Worm (Caenorhabditis elegans) whole organism, L2 larva: ENCODE data around the gene mrpl-48.
A peak's percentile ranks its signal among the peaks of the same experiment; 100 is the strongest.

ENCODE experiments used
- C34F6.9 ChIP-seq: fragments of 150-350 bp; optimal IDR thresholded peaks from 2 replicates; lab custom pipeline; 2014; ENCODE audit warnings: missing biosample characterization, missing genetic modification characterization
- F13H6.1 ChIP-seq: sonication (generic microtip); optimal IDR thresholded peaks from 2 replicates; lab custom pipeline; 2016; ENCODE audit warnings: missing genetic modification characterization, missing compliant biosample characterization
- R02D3.7 ChIP-seq: fragments of 150-350 bp; optimal IDR thresholded peaks from 2 replicates; lab custom pipeline; 2014; ENCODE audit warnings: missing biosample characterization, missing genetic modification characterization
- ZK546.5 ChIP-seq: sonication (generic microtip); optimal IDR thresholded peaks from 2 replicates; lab custom pipeline; 2017; ENCODE audit warnings: missing biosample characterization, missing genetic modification characterization
- alr-1 ChIP-seq: fragments of 150-350 bp; optimal IDR thresholded peaks from 2 replicates; lab custom pipeline; 2014; ENCODE audit warnings: missing biosample characterization, missing genetic modification characterization
- aly-2 ChIP-seq: fragments of 150-350 bp; optimal IDR thresholded peaks from 2 replicates; lab custom pipeline; 2014; ENCODE audit warnings: missing biosample characterization, missing genetic modification characterization
- ama-1 ChIP-seq: fragments of 150-350 bp; optimal IDR thresholded peaks from 2 replicates; lab custom pipeline; 2018; ENCODE audit warnings: inconsistent platforms
- blmp-1 ChIP-seq: sonication (generic microtip); optimal IDR thresholded peaks from 2 replicates; lab custom pipeline; 2017; ENCODE audit warnings: missing genetic modification characterization, mild to moderate bottlenecking, missing compliant biosample characterization, antibody characterized with exemption, moderate library complexity; ENCODE audit not compliant: insufficient read depth
- crh-2 ChIP-seq: sonication (generic microtip); optimal IDR thresholded peaks from 2 replicates; lab custom pipeline; 2017; ENCODE audit warnings: missing biosample characterization, missing genetic modification characterization
- dmd-4 ChIP-seq: sonication (generic microtip); optimal IDR thresholded peaks from 2 replicates; lab custom pipeline; 2017; ENCODE audit warnings: missing biosample characterization, missing genetic modification characterization
- egl-27 ChIP-seq: sonication (generic microtip); optimal IDR thresholded peaks from 3 replicates; lab custom pipeline; 2017; ENCODE audit warnings: missing biosample characterization, missing genetic modification reagents, missing genetic modification characterization
- fos-1 ChIP-seq: fragments of 150-350 bp; optimal IDR thresholded peaks from 2 replicates; lab custom pipeline; 2014; ENCODE audit warnings: missing biosample characterization, missing genetic modification characterization
- gmeb-1 ChIP-seq: fragments of 150-350 bp; optimal IDR thresholded peaks from 2 replicates; lab custom pipeline; 2014; ENCODE audit warnings: missing biosample characterization, missing genetic modification characterization
- lin-11 ChIP-seq: fragments of 150-350 bp; sonication (generic microtip); optimal IDR thresholded peaks from 2 replicates; lab custom pipeline; 2014; ENCODE audit warnings: missing biosample characterization, missing genetic modification characterization, inconsistent platforms, mixed read lengths
- lin-13 ChIP-seq: fragments of 150-350 bp; optimal IDR thresholded peaks from 2 replicates; lab custom pipeline; 2014; ENCODE audit warnings: missing biosample characterization, missing genetic modification reagents, missing genetic modification characterization
- lin-39 ChIP-seq: fragments of 150-350 bp; optimal IDR thresholded peaks from 2 replicates; lab custom pipeline; 2014; ENCODE audit warnings: missing biosample characterization, missing genetic modification reagents, missing genetic modification characterization
- lsy-2 ChIP-seq, 2 experiments: fragments of 150-350 bp in 1 of 2; sonication (generic microtip) in 1 of 2; optimal IDR thresholded peaks; 2 replicates each; lab custom pipeline; 2014 to 2017; ENCODE audit warnings: missing biosample characterization in 2 of 2, missing genetic modification characterization in 2 of 2
- mab-5 ChIP-seq: fragments of 150-350 bp; optimal IDR thresholded peaks from 2 replicates; lab custom pipeline; 2014; ENCODE audit warnings: missing biosample characterization, missing genetic modification characterization
- mdl-1 ChIP-seq, 2 experiments: fragments of 150-350 bp in 1 of 2; sonication (generic microtip) in 1 of 2; optimal IDR thresholded peaks; 2 replicates each; lab custom pipeline; 2017; ENCODE audit warnings: missing biosample characterization in 2 of 2, missing genetic modification characterization in 2 of 2
- nhr-11 ChIP-seq: fragments of 150-350 bp; optimal IDR thresholded peaks from 2 replicates; lab custom pipeline; 2014; ENCODE audit warnings: missing biosample characterization, missing genetic modification characterization
- nhr-12 ChIP-seq: fragments of 150-350 bp; optimal IDR thresholded peaks from 2 replicates; lab custom pipeline; 2014; ENCODE audit warnings: missing biosample characterization, missing genetic modification characterization
- nhr-129 ChIP-seq: fragments of 150-350 bp; optimal IDR thresholded peaks from 2 replicates; lab custom pipeline; 2014; ENCODE audit warnings: missing biosample characterization, missing genetic modification characterization
- nhr-21 ChIP-seq: fragments of 150-350 bp; optimal IDR thresholded peaks from 2 replicates; lab custom pipeline; 2014; ENCODE audit warnings: missing biosample characterization, missing genetic modification characterization
- nhr-23 ChIP-seq: fragments of 150-350 bp; optimal IDR thresholded peaks from 2 replicates; lab custom pipeline; 2014; ENCODE audit warnings: missing biosample characterization, missing genetic modification reagents, missing genetic modification characterization
- nhr-237 ChIP-seq: fragments of 150-350 bp; optimal IDR thresholded peaks from 2 replicates; lab custom pipeline; 2014; ENCODE audit warnings: missing biosample characterization, missing genetic modification characterization
- nhr-25 ChIP-seq: fragments of 150-350 bp; sonication (generic microtip); optimal IDR thresholded peaks from 3 replicates; lab custom pipeline; 2014; ENCODE audit warnings: missing biosample characterization, missing genetic modification characterization
- nhr-6 ChIP-seq: fragments of 150-350 bp; optimal IDR thresholded peaks from 2 replicates; lab custom pipeline; 2014; ENCODE audit warnings: missing biosample characterization, missing genetic modification characterization
- nhr-77 ChIP-seq: fragments of 150-350 bp; optimal IDR thresholded peaks from 2 replicates; lab custom pipeline; 2014; ENCODE audit warnings: missing biosample characterization, missing genetic modification characterization
- peb-1 ChIP-seq: fragments of 150-350 bp; optimal IDR thresholded peaks from 2 replicates; lab custom pipeline; 2014; ENCODE audit warnings: missing biosample characterization, missing genetic modification characterization
- sem-4 ChIP-seq: fragments of 150-350 bp; optimal IDR thresholded peaks from 2 replicates; lab custom pipeline; 2014; ENCODE audit warnings: missing biosample characterization, missing genetic modification reagents, missing genetic modification characterization
- sma-3 ChIP-seq: sonication (generic microtip); optimal IDR thresholded peaks from 2 replicates; lab custom pipeline; 2016; ENCODE audit warnings: missing genetic modification reagents, missing genetic modification characterization, missing compliant biosample characterization
- sma-9 ChIP-seq, 2 experiments: fragments of 150-350 bp in 1 of 2; sonication (generic microtip) in 1 of 2; optimal IDR thresholded peaks; 2 replicates each; lab custom pipeline; 2014 to 2016; ENCODE audit warnings: missing genetic modification characterization in 2 of 2, mild to moderate bottlenecking in 1 of 2, missing biosample characterization in 1 of 2, missing compliant biosample characterization in 1 of 2, missing genetic modification reagents in 1 of 2, moderate library complexity in 1 of 2
- snpc-4 ChIP-seq: fragments of 150-350 bp; optimal IDR thresholded peaks from 2 replicates; lab custom pipeline; 2014; ENCODE audit warnings: missing biosample characterization, missing genetic modification characterization
- unc-39 ChIP-seq: fragments of 150-350 bp; optimal IDR thresholded peaks from 2 replicates; lab custom pipeline; 2014; ENCODE audit warnings: missing biosample characterization, missing genetic modification characterization
- unc-55 ChIP-seq: fragments of 150-350 bp; sonication (generic microtip); optimal IDR thresholded peaks from 3 replicates; lab custom pipeline; 2014; ENCODE audit warnings: missing biosample characterization, missing genetic modification reagents, missing genetic modification characterization
- unc-62 ChIP-seq: fragments of 150-350 bp; optimal IDR thresholded peaks from 2 replicates; lab custom pipeline; 2014; ENCODE audit warnings: missing biosample characterization, missing genetic modification reagents, missing genetic modification characterization
- zag-1 ChIP-seq: fragments of 150-350 bp; optimal IDR thresholded peaks from 2 replicates; lab custom pipeline; 2014; ENCODE audit warnings: missing biosample characterization, missing genetic modification characterization
- ztf-1 ChIP-seq: fragments of 200-800 bp; sonication (Bioruptor generic); conservative IDR thresholded peaks from 2 replicates; pipeline ENCODE4 v1.3.6; 2022; ENCODE audit warnings: missing genetic modification characterization, missing compliant biosample characterization
- ztf-11 ChIP-seq: sonication (generic microtip); optimal IDR thresholded peaks from 2 replicates; lab custom pipeline; 2017; ENCODE audit warnings: missing biosample characterization, missing genetic modification characterization
- ztf-4 ChIP-seq: fragments of 150-350 bp; optimal IDR thresholded peaks from 2 replicates; lab custom pipeline; 2014; ENCODE audit warnings: missing biosample characterization, missing genetic modification characterization

Gene mrpl-48

DNA sequence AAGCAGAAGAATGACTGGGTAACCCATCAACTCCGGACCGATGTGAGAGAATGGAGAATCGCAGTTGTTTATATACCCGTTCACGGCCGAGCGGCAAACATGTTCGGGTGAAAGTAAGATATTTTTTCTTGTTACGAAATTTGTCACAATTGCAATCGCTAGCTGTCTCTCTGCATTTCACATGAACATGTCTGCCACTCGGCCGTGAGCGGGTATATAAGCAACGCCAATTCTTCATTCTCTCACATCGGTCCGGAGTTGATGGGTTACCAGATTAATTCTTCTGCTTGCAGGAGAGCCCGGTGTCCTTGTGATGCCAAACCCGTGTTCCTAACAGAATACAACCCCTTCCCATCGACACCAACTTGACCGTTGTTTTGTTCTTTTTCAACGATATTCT is 6.5 kb upstream of the mrpl-48 start:
- TF ChIP-seq lsy-2 (tag; optimal IDR thresholded peaks at IDR 0.05; lab: Kevin White, UChicago): peak in 1 of 2 experiments; percentile 24
- peak; percentile 95 for TF ChIP-seq snpc-4 (tag; lab: Kevin White, UChicago)
- no peak for TF ChIP-seq sma-9 (GFP tag; optimal IDR thresholded peaks at IDR 0.05; lab: Kevin White, UChicago)
- no peak for TF ChIP-seq sma-9 (tag; optimal IDR thresholded peaks at IDR 0.05; lab: Kevin White, UChicago)
- TF ChIP-seq nhr-21 (tag; lab: Kevin White, UChicago): peak; percentile 6
- peak; percentile 90 for TF ChIP-seq nhr-129 (tag; lab: Kevin White, UChicago)

DNA sequence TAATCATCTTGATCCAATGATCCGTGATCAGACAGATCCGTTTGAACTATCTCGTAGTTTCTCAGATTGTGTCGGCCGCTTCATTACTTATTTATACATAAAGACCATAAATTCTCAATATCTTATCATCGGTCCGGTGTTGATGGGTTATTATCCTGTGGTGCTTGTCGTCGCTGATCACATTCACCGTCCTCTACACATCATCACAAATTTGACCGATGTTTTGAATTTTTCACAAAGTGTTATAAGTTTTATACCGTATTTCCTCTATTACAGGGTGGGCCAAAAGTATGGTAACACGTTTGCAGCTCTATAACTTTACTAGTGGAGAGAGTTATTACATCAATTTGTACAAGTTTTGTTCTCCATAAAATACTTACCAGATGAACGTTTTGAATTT is 5.6 kb upstream of the mrpl-48 start:
- TF ChIP-seq mdl-1 (tag; optimal IDR thresholded peaks at IDR 0.05; lab: Kevin White, UChicago) (no peak), mab-5 (no peak), nhr-237 (tag; lab: Kevin White, UChicago) (no peak), unc-39 (tag; lab: Kevin White, UChicago) (no peak), lsy-2 (tag; optimal IDR thresholded peaks at IDR 0.05; lab: Kevin White, UChicago) (no peak), nhr-21 (tag; lab: Kevin White, UChicago) (no peak), F13H6.1 (tag; lab: Kevin White, UChicago) (no peak), alr-1 (tag; lab: Kevin White, UChicago) (no peak), ama-1 (lab: Kevin White, UChicago) (no peak), ZK546.5 (no peak), aly-2 (tag; lab: Kevin White, UChicago) (no peak), nhr-77 (tag; lab: Kevin White, UChicago) (no peak), C34F6.9 (tag; lab: Kevin White, UChicago) (no peak), crh-2 (tag; lab: Kevin White, UChicago) (no peak), nhr-23 (tag; lab: Kevin White, UChicago) (no peak), unc-62 (GFP tag; lab: Kevin White, UChicago) (no peak), R02D3.7 (tag; lab: Kevin White, UChicago) (no peak)

DNA sequence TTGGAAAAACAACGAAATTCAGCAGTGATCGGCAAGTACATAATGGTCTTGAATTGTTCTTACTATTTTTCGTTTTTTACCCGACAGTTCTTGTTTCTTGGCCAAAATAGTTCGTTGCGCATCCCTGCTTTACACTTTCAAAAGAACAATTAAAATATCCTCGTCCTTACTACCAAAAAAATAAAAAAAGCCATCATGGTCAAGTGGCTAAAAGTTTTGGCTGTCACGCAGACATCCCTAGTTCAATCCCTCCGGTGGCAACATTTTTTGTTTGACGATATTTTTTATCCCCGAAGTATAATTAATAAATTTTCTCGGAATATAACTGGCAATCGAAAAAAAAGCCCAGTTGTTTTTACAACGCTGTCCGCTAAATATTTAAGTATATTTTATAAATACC is 1.6 kb upstream of the mrpl-48 start:
- no peak for TF ChIP-seq R02D3.7 (tag; lab: Kevin White, UChicago)
- no peak for TF ChIP-seq nhr-21 (tag; lab: Kevin White, UChicago)
- TF ChIP-seq lin-39: no peak
- no peak for TF ChIP-seq sma-9 (GFP tag; optimal IDR thresholded peaks at IDR 0.05; lab: Kevin White, UChicago)
- no peak for TF ChIP-seq sma-9 (tag; optimal IDR thresholded peaks at IDR 0.05; lab: Kevin White, UChicago)

DNA sequence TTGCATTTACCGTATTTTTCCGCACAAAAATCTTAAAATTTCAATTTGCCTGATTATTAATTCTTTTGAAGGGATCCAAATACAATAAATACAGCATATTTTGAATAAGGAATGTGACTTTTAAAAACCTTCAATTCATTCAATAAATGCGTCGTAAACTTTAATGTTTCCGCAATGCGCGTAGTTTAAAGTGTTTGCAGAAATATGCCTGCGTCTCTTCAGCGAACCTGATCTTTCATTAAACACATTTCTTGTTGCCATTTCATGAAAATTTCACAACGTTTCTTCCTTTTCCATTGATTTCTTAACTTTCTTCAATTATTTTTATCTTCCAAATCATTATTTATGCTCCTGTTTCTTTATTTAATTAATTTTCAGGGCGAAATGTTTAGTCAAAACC is 1.2 kb upstream of the mrpl-48 start, which contains the start of gene vps-37:
vps-37 (plus strand) TSS at position 378 of the 400 bp plus-strand sequence.
- peak; percentile 80 for TF ChIP-seq nhr-25
- TF ChIP-seq snpc-4 (tag; lab: Kevin White, UChicago): peak; percentile 81
- TF ChIP-seq nhr-6 (tag; lab: Kevin White, UChicago): peak; percentile 82
- peak; percentile 81 for TF ChIP-seq sem-4 (tag; lab: Kevin White, UChicago)
- peak; percentile 78 for TF ChIP-seq F13H6.1 (tag; lab: Kevin White, UChicago)
- no peak for TF ChIP-seq unc-39 (tag; lab: Kevin White, UChicago)
- TF ChIP-seq ztf-1 (GFP tag; lab: Robert Waterston, UW): no peak
- peak; percentile 86 for TF ChIP-seq C34F6.9 (tag; lab: Kevin White, UChicago)
- no peak for TF ChIP-seq peb-1 (tag; lab: Kevin White, UChicago)
- TF ChIP-seq dmd-4 (tag; lab: Kevin White, UChicago): no peak
- TF ChIP-seq sma-3 (GFP tag; lab: Kevin White, UChicago): peak; percentile 47
- peak; percentile 57 for TF ChIP-seq ztf-4 (tag; lab: Kevin White, UChicago)
- peak; percentile 84 for TF ChIP-seq sma-9 (GFP tag; optimal IDR thresholded peaks at IDR 0.05; lab: Kevin White, UChicago)
- no peak for TF ChIP-seq sma-9 (tag; optimal IDR thresholded peaks at IDR 0.05; lab: Kevin White, UChicago)
- peak; percentile 81 to 94 for TF ChIP-seq lsy-2 (tag; optimal IDR thresholded peaks at IDR 0.05; lab: Kevin White, UChicago)
- TF ChIP-seq nhr-77 (tag; lab: Kevin White, UChicago): peak; percentile 45
- TF ChIP-seq nhr-11 (tag; lab: Kevin White, UChicago): no peak
- TF ChIP-seq lin-13 (GFP tag; lab: Kevin White, UChicago): peak; percentile 90
- peak; percentile 60 for TF ChIP-seq fos-1
- peak; percentile 91 for TF ChIP-seq unc-55 (GFP tag; lab: Kevin White, UChicago)
- no peak for TF ChIP-seq lin-11 (tag; lab: Kevin White, UChicago)
- peak; percentile 88 for TF ChIP-seq crh-2 (tag; lab: Kevin White, UChicago)
- peak; percentile 46 for TF ChIP-seq egl-27 (tag; lab: Kevin White, UChicago)
- TF ChIP-seq ZK546.5: no peak
- TF ChIP-seq ztf-11: no peak
- TF ChIP-seq gmeb-1 (tag; lab: Kevin White, UChicago): peak; percentile 86
- peak; percentile 70 for TF ChIP-seq mab-5
- peak; percentile 17 for TF ChIP-seq blmp-1 (tag; lab: Kevin White, UChicago)
- TF ChIP-seq unc-62 (GFP tag; lab: Kevin White, UChicago): no peak
- peak; percentile 80 for TF ChIP-seq nhr-129 (tag; lab: Kevin White, UChicago)
- peak; percentile 69 for TF ChIP-seq zag-1 (tag; lab: Kevin White, UChicago)
- peak; percentile 78 for TF ChIP-seq nhr-21 (tag; lab: Kevin White, UChicago)
- TF ChIP-seq nhr-12 (tag; lab: Kevin White, UChicago): no peak
